Worm (Caenorhabditis elegans) whole organism, L3 larva: ENCODE data around the gene best-9.

ENCODE experiments used
- R02D3.7 ChIP-seq: fragments of 150-350 bp; optimal IDR thresholded peaks from 2 replicates; lab custom pipeline; 2014; ENCODE audit warnings: missing biosample characterization, missing genetic modification characterization
- ZK546.5 ChIP-seq: sonication (generic microtip); optimal IDR thresholded peaks from 2 replicates; lab custom pipeline; 2017; ENCODE audit warnings: missing biosample characterization, missing genetic modification characterization
- ceh-16 ChIP-seq: sonication (generic microtip); optimal IDR thresholded peaks from 2 replicates; lab custom pipeline; 2017; ENCODE audit warnings: missing biosample characterization, missing genetic modification characterization
- ceh-82 ChIP-seq: fragments of 150-350 bp; optimal IDR thresholded peaks from 2 replicates; lab custom pipeline; 2014; ENCODE audit warnings: missing biosample characterization, missing genetic modification characterization
- ceh-9 ChIP-seq: sonication (generic microtip); optimal IDR thresholded peaks from 2 replicates; lab custom pipeline; 2018; ENCODE audit warnings: missing biosample characterization, missing genetic modification characterization
- egl-5 ChIP-seq: fragments of 150-350 bp; optimal IDR thresholded peaks from 2 replicates; lab custom pipeline; 2017; ENCODE audit warnings: missing biosample characterization, missing genetic modification reagents, missing genetic modification characterization, inconsistent platforms
- elt-2 ChIP-seq: sonication (generic microtip); optimal IDR thresholded peaks from 2 replicates; lab custom pipeline; 2016; ENCODE audit warnings: missing genetic modification reagents, mild to moderate bottlenecking, missing genetic modification characterization, missing compliant biosample characterization
- eor-1 ChIP-seq, 2 experiments: fragments of 150-350 bp; optimal IDR thresholded peaks; 2 replicates each; lab custom pipeline; 2014 to 2018; ENCODE audit warnings: missing biosample characterization in 2 of 2, missing genetic modification characterization in 2 of 2
- fkh-2 ChIP-seq: fragments of 150-350 bp; optimal IDR thresholded peaks from 2 replicates; lab custom pipeline; 2014; ENCODE audit warnings: missing biosample characterization, missing genetic modification reagents, missing genetic modification characterization
- fos-1 ChIP-seq: fragments of 150-350 bp; optimal IDR thresholded peaks from 2 replicates; lab custom pipeline; 2014; ENCODE audit warnings: missing biosample characterization, missing genetic modification characterization
- hmg-11 ChIP-seq: sonication (generic microtip); optimal IDR thresholded peaks from 2 replicates; lab custom pipeline; 2016; ENCODE audit warnings: missing genetic modification characterization, missing compliant biosample characterization
- jun-1 ChIP-seq: fragments of 150-350 bp; optimal IDR thresholded peaks from 2 replicates; lab custom pipeline; 2014; ENCODE audit warnings: missing biosample characterization, missing genetic modification reagents, missing genetic modification characterization
- lin-39 ChIP-seq: fragments of 150-350 bp; optimal IDR thresholded peaks from 2 replicates; lab custom pipeline; 2018; ENCODE audit warnings: missing biosample characterization, missing genetic modification reagents, missing genetic modification characterization
- mml-1 ChIP-seq: fragments of 150-350 bp; sonication (generic microtip); optimal IDR thresholded peaks from 3 replicates; lab custom pipeline; 2014; ENCODE audit warnings: missing biosample characterization, missing genetic modification characterization
- nfya-1 ChIP-seq: sonication (generic microtip); optimal IDR thresholded peaks from 2 replicates; lab custom pipeline; 2017; ENCODE audit warnings: missing genetic modification characterization, mild to moderate bottlenecking, missing compliant biosample characterization, antibody characterized with exemption, moderate library complexity; ENCODE audit not compliant: insufficient read depth
- nhr-11 ChIP-seq: fragments of 150-350 bp; optimal IDR thresholded peaks from 2 replicates; lab custom pipeline; 2014; ENCODE audit warnings: missing biosample characterization, missing genetic modification characterization
- nhr-12 ChIP-seq: fragments of 150-350 bp; optimal IDR thresholded peaks from 2 replicates; lab custom pipeline; 2014; ENCODE audit warnings: missing biosample characterization, missing genetic modification characterization
- nhr-23 ChIP-seq: fragments of 150-350 bp; optimal IDR thresholded peaks from 2 replicates; lab custom pipeline; 2014; ENCODE audit warnings: missing biosample characterization, missing genetic modification reagents, missing genetic modification characterization
- nhr-25 ChIP-seq: sonication (generic microtip); optimal IDR thresholded peaks from 2 replicates; lab custom pipeline; 2017; ENCODE audit warnings: missing biosample characterization, missing genetic modification characterization
- nhr-43 ChIP-seq: sonication (generic microtip); optimal IDR thresholded peaks from 2 replicates; lab custom pipeline; 2016; ENCODE audit warnings: mild to moderate bottlenecking, missing genetic modification characterization, missing compliant biosample characterization; ENCODE audit not compliant: poor library complexity, severe bottlenecking
- nhr-76 ChIP-seq: fragments of 150-350 bp; sonication (generic microtip); optimal IDR thresholded peaks from 5 replicates; lab custom pipeline; 2014; ENCODE audit warnings: missing biosample characterization, missing genetic modification characterization
- pqm-1 ChIP-seq: fragments of 150-350 bp; optimal IDR thresholded peaks from 2 replicates; lab custom pipeline; 2017; ENCODE audit warnings: missing biosample characterization, missing genetic modification characterization, inconsistent platforms
- sea-2 ChIP-seq: fragments of 150-350 bp; sonication (generic microtip); optimal IDR thresholded peaks from 4 replicates; lab custom pipeline; 2014; ENCODE audit warnings: missing biosample characterization, missing genetic modification reagents, missing genetic modification characterization
- skn-1 ChIP-seq: fragments of 150-350 bp; optimal IDR thresholded peaks from 2 replicates; lab custom pipeline; 2014; ENCODE audit warnings: missing biosample characterization, missing genetic modification characterization
- snpc-4 ChIP-seq: fragments of 150-350 bp; optimal IDR thresholded peaks from 2 replicates; lab custom pipeline; 2014; ENCODE audit warnings: missing biosample characterization, missing genetic modification characterization
- tbx-2 ChIP-seq: sonication (generic microtip); optimal IDR thresholded peaks from 2 replicates; lab custom pipeline; 2016; ENCODE audit warnings: mild to moderate bottlenecking, missing genetic modification characterization, missing compliant biosample characterization
- unc-39 ChIP-seq: sonication (generic microtip); optimal IDR thresholded peaks from 4 replicates; lab custom pipeline; 2017; ENCODE audit warnings: missing biosample characterization, missing genetic modification characterization
- unc-62 ChIP-seq: fragments of 150-350 bp; sonication (generic microtip); optimal IDR thresholded peaks from 4 replicates; lab custom pipeline; 2014; ENCODE audit warnings: missing biosample characterization, missing genetic modification reagents, missing genetic modification characterization
- ztf-11 ChIP-seq: fragments of 150-350 bp; optimal IDR thresholded peaks from 2 replicates; lab custom pipeline; 2014; ENCODE audit warnings: missing biosample characterization, missing genetic modification characterization
- ztf-4 ChIP-seq: fragments of 150-350 bp; optimal IDR thresholded peaks from 2 replicates; lab custom pipeline; 2014; ENCODE audit warnings: missing biosample characterization, missing genetic modification characterization

The best-9 gene

ce11 chrIV:6560434-6560833 lies at the start of gene best-9:
TSS of gene best-9 (plus strand) at chrIV:6560734.
- TF ChIP-seq ztf-11 (tag; lab: Kevin White, UChicago): no peak

- TF ChIP-seq ceh-9 (tag; lab: Kevin White, UChicago) (no peak), ceh-82 (tag; lab: Kevin White, UChicago) (no peak), nfya-1 (no peak), ztf-4 (no peak), pqm-1 (tag; lab: Kevin White, UChicago) (no peak), nhr-23 (tag; lab: Kevin White, UChicago) (no peak), nhr-76 (tag; lab: Kevin White, UChicago) (no peak), nhr-43 (tag; lab: Kevin White, UChicago) (no peak), ceh-16 (no peak), hmg-11 (tag; lab: Kevin White, UChicago) (no peak), R02D3.7 (tag; lab: Kevin White, UChicago) (no peak), ZK546.5 (tag; lab: Kevin White, UChicago) (no peak)
- TF ChIP-seq, all 47 proteins: peak for 0
Observed at ce11 chrIV:6511767-6512166, 48.8 kb upstream of the best-9 start.

ce11 chrIV:6514700-6515099 lies 45.8 kb upstream of the best-9 start:
- TF ChIP-seq skn-1 (tag; lab: Kevin White, UChicago) (no peak), nfya-1 (peak; percentile 44), eor-1 (tag; optimal IDR thresholded peaks at IDR 0.05; lab: Kevin White, UChicago) (no peak), nhr-25 (tag; lab: Kevin White, UChicago) (no peak), jun-1 (no peak), fos-1 (tag; lab: Kevin White, UChicago) (no peak), R02D3.7 (tag; lab: Kevin White, UChicago) (no peak), tbx-2 (peak; percentile 67), ztf-4 (no peak), nhr-11 (tag; lab: Kevin White, UChicago) (peak; percentile 81), elt-2 (no peak), ceh-9 (tag; lab: Kevin White, UChicago) (no peak), lin-39 (tag; lab: Kevin White, UChicago) (peak; percentile 13), snpc-4 (tag; lab: Kevin White, UChicago) (peak; percentile 13), nhr-12 (tag; lab: Kevin White, UChicago) (no peak), egl-5 (no peak), unc-62 (GFP tag; lab: Kevin White, UChicago) (no peak), unc-39 (tag; lab: Kevin White, UChicago) (no peak)

DNA sequence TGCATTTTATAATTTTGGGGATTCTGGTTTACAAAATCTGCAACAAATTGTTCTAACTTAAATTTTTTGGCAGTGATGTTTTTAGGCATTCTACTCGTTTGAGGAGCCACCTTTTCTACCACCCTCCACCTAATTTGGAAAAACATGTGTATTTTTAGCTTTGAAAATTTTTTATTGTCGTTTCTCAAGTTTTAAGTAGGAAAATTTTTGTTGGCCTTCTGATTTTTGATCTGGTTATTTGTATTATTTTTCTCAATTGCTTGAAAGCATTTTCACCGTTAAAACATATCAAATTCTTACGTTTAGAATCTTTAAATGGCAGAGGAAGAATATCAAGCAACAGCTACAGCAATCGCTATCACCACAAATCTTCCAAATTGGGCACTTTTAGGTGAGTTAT lies 42.7 kb upstream of the best-9 start, which contains the start of gene C01G5.7:
Gene C01G5.7, plus strand, starts transcription at position 301 of the 400 bp plus-strand sequence.
- no peak for TF ChIP-seq skn-1 (tag; lab: Kevin White, UChicago)
- TF ChIP-seq snpc-4 (tag; lab: Kevin White, UChicago): no peak
- TF ChIP-seq fkh-2 (tag; lab: Kevin White, UChicago): no peak
- TF ChIP-seq ztf-11 (tag; lab: Kevin White, UChicago): no peak
- TF ChIP-seq hmg-11 (tag; lab: Kevin White, UChicago): no peak
- TF ChIP-seq ZK546.5 (tag; lab: Kevin White, UChicago): no peak
- no peak for TF ChIP-seq ztf-4
- TF ChIP-seq nhr-11 (tag; lab: Kevin White, UChicago): no peak
- TF ChIP-seq nhr-43 (tag; lab: Kevin White, UChicago): no peak
- TF ChIP-seq sea-2 (GFP tag; lab: Kevin White, UChicago): no peak
- no peak for TF ChIP-seq pqm-1 (tag; lab: Kevin White, UChicago)
- no peak for TF ChIP-seq ceh-82 (tag; lab: Kevin White, UChicago)
- no peak for TF ChIP-seq nhr-23 (tag; lab: Kevin White, UChicago)
- no peak for TF ChIP-seq elt-2
- TF ChIP-seq eor-1 (tag; optimal IDR thresholded peaks at IDR 0.05; lab: Kevin White, UChicago): no peak
- no peak for TF ChIP-seq ceh-16
- TF ChIP-seq lin-39 (tag; lab: Kevin White, UChicago): no peak
- TF ChIP-seq tbx-2: no peak

DNA sequence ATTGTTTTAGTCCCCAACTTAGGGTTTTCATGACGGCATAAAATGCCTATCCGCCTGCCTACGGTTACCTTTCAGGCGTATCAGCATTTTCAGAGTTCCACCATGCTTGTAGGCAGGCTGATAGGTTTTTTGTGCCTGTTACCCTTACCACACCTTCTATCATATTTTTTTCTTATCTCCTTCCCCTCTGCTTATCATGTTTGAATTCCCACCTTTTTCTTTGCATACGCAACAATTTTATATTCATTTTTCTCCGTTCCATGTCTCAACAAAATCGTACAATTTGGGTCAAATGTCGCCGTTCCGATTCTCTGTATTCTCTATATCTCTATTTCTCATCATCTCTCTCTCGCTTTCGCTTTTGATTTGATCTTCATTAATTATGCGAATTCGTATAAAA lies 40.9 kb upstream of the best-9 start, which contains the start of gene C01G5.9:
Gene C01G5.9, plus strand, starts transcription at position 301 of the 400 bp plus-strand sequence.
- TF ChIP-seq elt-2 (peak; percentile 31), nhr-12 (tag; lab: Kevin White, UChicago) (no peak), nhr-11 (tag; lab: Kevin White, UChicago) (no peak), eor-1 (tag; optimal IDR thresholded peaks at IDR 0.05; lab: Kevin White, UChicago) (no peak), ceh-9 (tag; lab: Kevin White, UChicago) (no peak), nhr-25 (tag; lab: Kevin White, UChicago) (no peak), R02D3.7 (tag; lab: Kevin White, UChicago) (no peak), nhr-23 (tag; lab: Kevin White, UChicago) (peak; percentile 37), ceh-82 (tag; lab: Kevin White, UChicago) (no peak), mml-1 (tag; lab: Kevin White, UChicago) (no peak)
